Worm (Caenorhabditis elegans) whole organism, late embryonic: Measurements from ENCODE around the gene C06A6.4.
A peak's percentile ranks its signal among the peaks of the same experiment; 100 is the strongest.

Source experiments
- C38D4.7 ChIP-seq: fragments of 200-800 bp; sonication (Bioruptor generic); optimal IDR thresholded peaks from 2 replicates; lab custom pipeline; 2018; ENCODE audit warnings: mild to moderate bottlenecking, missing genetic modification characterization, moderate library complexity, missing compliant biosample characterization
- K02D7.2 ChIP-seq: sonication (generic microtip); optimal IDR thresholded peaks from 2 replicates; lab custom pipeline; 2017; ENCODE audit warnings: mild to moderate bottlenecking, missing genetic modification characterization, missing compliant biosample characterization
- K09A11.1 ChIP-seq: sonication (generic microtip); optimal IDR thresholded peaks from 2 replicates; lab custom pipeline; 2017; ENCODE audit warnings: antibody characterized with exemption, mild to moderate bottlenecking, missing genetic modification characterization, missing compliant biosample characterization; ENCODE audit not compliant: insufficient read depth
- ahr-1 ChIP-seq: sonication (generic microtip); optimal IDR thresholded peaks from 2 replicates; lab custom pipeline; 2016; ENCODE audit warnings: missing genetic modification characterization, missing compliant biosample characterization
- ceh-18 ChIP-seq: sonication (generic microtip); optimal IDR thresholded peaks from 2 replicates; lab custom pipeline; 2016; ENCODE audit warnings: missing genetic modification characterization, missing compliant biosample characterization
- ceh-2 ChIP-seq: sonication (generic microtip); optimal IDR thresholded peaks from 2 replicates; lab custom pipeline; 2016; ENCODE audit warnings: missing genotype, missing genetic modification characterization, missing compliant biosample characterization
- ceh-22 ChIP-seq: sonication (generic microtip); optimal IDR thresholded peaks from 2 replicates; lab custom pipeline; 2017; ENCODE audit warnings: missing biosample characterization, missing genetic modification characterization
- ceh-31 ChIP-seq: sonication (generic microtip); optimal IDR thresholded peaks from 2 replicates; lab custom pipeline; 2016; ENCODE audit warnings: missing genetic modification characterization, missing compliant biosample characterization
- ceh-34 ChIP-seq: sonication (generic microtip); optimal IDR thresholded peaks from 2 replicates; lab custom pipeline; 2016; ENCODE audit warnings: mild to moderate bottlenecking, missing genetic modification characterization, missing compliant biosample characterization
- dmd-4 ChIP-seq: sonication (generic microtip); optimal IDR thresholded peaks from 2 replicates; lab custom pipeline; 2016; ENCODE audit warnings: borderline replicate concordance, missing genetic modification characterization, missing compliant biosample characterization
- dve-1 ChIP-seq: sonication (generic microtip); optimal IDR thresholded peaks from 2 replicates; lab custom pipeline; 2017; ENCODE audit warnings: antibody characterized with exemption, mild to moderate bottlenecking, missing genetic modification characterization, missing compliant biosample characterization
- elt-2 ChIP-seq: sonication (generic microtip); optimal IDR thresholded peaks from 2 replicates; lab custom pipeline; 2016; ENCODE audit warnings: missing genetic modification reagents, missing genetic modification characterization, missing compliant biosample characterization
- elt-4 ChIP-seq: sonication (generic microtip); optimal IDR thresholded peaks from 2 replicates; lab custom pipeline; 2016; ENCODE audit warnings: missing genetic modification characterization, missing compliant biosample characterization
- ets-4 ChIP-seq: sonication (generic microtip); optimal IDR thresholded peaks from 2 replicates; lab custom pipeline; 2016; ENCODE audit warnings: missing genetic modification characterization, missing compliant biosample characterization
- fax-1 ChIP-seq: sonication (generic microtip); optimal IDR thresholded peaks from 2 replicates; lab custom pipeline; 2016; ENCODE audit warnings: missing genotype, missing genetic modification characterization, missing compliant biosample characterization
- fkh-6 ChIP-seq: sonication (generic microtip); optimal IDR thresholded peaks from 2 replicates; lab custom pipeline; 2016; ENCODE audit warnings: missing genetic modification characterization, missing compliant biosample characterization
- gmeb-2 ChIP-seq: sonication (generic microtip); optimal IDR thresholded peaks from 2 replicates; lab custom pipeline; 2016; ENCODE audit warnings: missing genetic modification characterization, inconsistent platforms, missing compliant biosample characterization
- hlh-15 ChIP-seq: sonication (generic microtip); optimal IDR thresholded peaks from 2 replicates; lab custom pipeline; 2016; ENCODE audit warnings: missing genetic modification characterization, missing compliant biosample characterization
- hlh-8 ChIP-seq: sonication (generic microtip); optimal IDR thresholded peaks from 2 replicates; lab custom pipeline; 2016; ENCODE audit warnings: missing genotype, missing genetic modification characterization, missing compliant biosample characterization
- lim-6 ChIP-seq: sonication (generic microtip); optimal IDR thresholded peaks from 2 replicates; lab custom pipeline; 2016; ENCODE audit warnings: missing genetic modification characterization, missing compliant biosample characterization
- mec-3 ChIP-seq: sonication (generic microtip); optimal IDR thresholded peaks from 2 replicates; lab custom pipeline; 2016; ENCODE audit warnings: borderline replicate concordance, missing genetic modification characterization, missing compliant biosample characterization
- npax-4 ChIP-seq: sonication (generic microtip); optimal IDR thresholded peaks from 2 replicates; lab custom pipeline; 2016; ENCODE audit warnings: missing genetic modification characterization, missing compliant biosample characterization
- odd-2 ChIP-seq: sonication (generic microtip); optimal IDR thresholded peaks from 2 replicates; lab custom pipeline; 2017; ENCODE audit warnings: antibody characterized with exemption, mild to moderate bottlenecking, missing genetic modification characterization, missing compliant biosample characterization
- pax-1 ChIP-seq: fragments of 150-350 bp; optimal IDR thresholded peaks from 2 replicates; lab custom pipeline; 2014; ENCODE audit warnings: missing biosample characterization, missing genetic modification characterization
- pha-2 ChIP-seq: sonication (generic microtip); optimal IDR thresholded peaks from 2 replicates; lab custom pipeline; 2017; ENCODE audit warnings: mild to moderate bottlenecking, missing genetic modification characterization, missing compliant biosample characterization
- rnt-1 ChIP-seq: sonication (generic microtip); optimal IDR thresholded peaks from 2 replicates; lab custom pipeline; 2016; ENCODE audit warnings: missing genetic modification characterization, missing compliant biosample characterization
- sox-2 ChIP-seq: fragments of 200-800 bp; sonication (Bioruptor generic); IDR thresholded peaks from 2 replicates; pipeline ENCODE4 v1.3.6; 2022; ENCODE audit warnings: missing genetic modification reagents, missing genetic modification characterization, missing compliant biosample characterization
- unc-3 ChIP-seq, 2 experiments: fragments of 200-800 bp in 1 of 2; sonication (Bioruptor generic) in 1 of 2; sonication (generic microtip) in 1 of 2; conservative IDR thresholded peaks in 1 of 2; optimal IDR thresholded peaks in 1 of 2; 2 replicates each; pipeline versions ENCODE4 v1.3.6 to Lab custom; 2016 to 2022; ENCODE audit warnings: missing compliant biosample characterization in 2 of 2, missing genetic modification characterization in 2 of 2, missing genetic modification reagents in 1 of 2
- unc-42 ChIP-seq: sonication (generic microtip); optimal IDR thresholded peaks from 2 replicates; lab custom pipeline; 2016; ENCODE audit warnings: missing genotype, missing genetic modification characterization, missing compliant biosample characterization
- ztf-16 ChIP-seq: sonication (generic microtip); optimal IDR thresholded peaks from 2 replicates; lab custom pipeline; 2017; ENCODE audit warnings: missing genetic modification characterization, missing compliant biosample characterization

Gene C06A6.4

ce11 chrIV:7829275-7829938 lies at the start of gene C06A6.4:
TSS of gene C06A6.4 (minus strand) at chrIV:7829298.
- TF ChIP-seq ceh-34 (tag; lab: Kevin White, UChicago) (no peak), elt-2 (tag; lab: Kevin White, UChicago) (peak; percentile 2), K02D7.2 (tag; lab: Kevin White, UChicago) (no peak)

- no peak for TF ChIP-seq lim-6 (tag; lab: Kevin White, UChicago)
- no peak for TF ChIP-seq ahr-1 (tag; lab: Kevin White, UChicago)
- no peak for TF ChIP-seq pax-1 (tag; lab: Kevin White, UChicago)
- no peak for TF ChIP-seq hlh-15 (tag; lab: Kevin White, UChicago)
Measured at ce11 chrIV:7877781-7878180, 48.7 kb upstream of the C06A6.4 start, which contains the start of gene kin-26. TSS of gene kin-26 (minus strand) at chrIV:7877881.

ce11 chrIV:7877255-7877654 lies 48.2 kb upstream of the C06A6.4 start:
- TF ChIP-seq gmeb-2 (tag; lab: Kevin White, UChicago) (no peak), fax-1 (tag; lab: Kevin White, UChicago) (no peak), unc-3 (GFP tag; conservative IDR thresholded peaks at IDR 0.05; lab: Robert Waterston, UW) (no peak), unc-3 (tag; optimal IDR thresholded peaks at IDR 0.05; lab: Kevin White, UChicago) (no peak), odd-2 (tag; lab: Kevin White, UChicago) (no peak), C38D4.7 (GFP tag; lab: Kevin White, UChicago) (no peak)
- TF ChIP-seq, all 69 proteins: peak for 0

ce11 chrIV:7870451-7870850 lies 41.4 kb upstream of the C06A6.4 start, which contains the start of gene T06C10.3:
TSS of gene T06C10.3 (plus strand) at chrIV:7870751.
- no peak for TF ChIP-seq elt-4 (tag; lab: Kevin White, UChicago)

- no peak for TF ChIP-seq pha-2 (tag; lab: Kevin White, UChicago)
- TF ChIP-seq mec-3 (tag; lab: Kevin White, UChicago) = no peak
- no peak for TF ChIP-seq ceh-18 (tag; lab: Kevin White, UChicago)
- TF ChIP-seq rnt-1 (tag; lab: Kevin White, UChicago) = no peak
- TF ChIP-seq ets-4 (tag; lab: Kevin White, UChicago) = no peak
- TF ChIP-seq dve-1 (tag; lab: Kevin White, UChicago) = no peak
- no peak for TF ChIP-seq fkh-6 (tag; lab: Kevin White, UChicago)
- no peak for TF ChIP-seq ahr-1 (tag; lab: Kevin White, UChicago)
- no peak for TF ChIP-seq ztf-16 (tag; lab: Kevin White, UChicago)
- no peak for TF ChIP-seq dmd-4 (tag; lab: Kevin White, UChicago)
- TF ChIP-seq ceh-22 (tag; lab: Kevin White, UChicago) = no peak
Measured at ce11 chrIV:7868607-7869006, 39.5 kb upstream of the C06A6.4 start, which contains the start of gene flp-10. TSS of gene flp-10 (plus strand) at chrIV:7868907.

- TF ChIP-seq mec-3 (tag; lab: Kevin White, UChicago) (no peak), K09A11.1 (tag; lab: Kevin White, UChicago) (no peak), ceh-18 (tag; lab: Kevin White, UChicago) (no peak), sox-2 (GFP tag; lab: Robert Waterston, UW) (no peak)
Measured at ce11 chrIV:7851291-7851690, 22.2 kb upstream of the C06A6.4 start.

- no peak for TF ChIP-seq elt-4 (tag; lab: Kevin White, UChicago)
- TF ChIP-seq ztf-16 (tag; lab: Kevin White, UChicago) = no peak
- no peak for TF ChIP-seq hlh-8 (tag; lab: Kevin White, UChicago)
- no peak for TF ChIP-seq unc-42
- TF ChIP-seq npax-4 = no peak
- TF ChIP-seq ceh-2 (tag; lab: Kevin White, UChicago) = no peak
- no peak for TF ChIP-seq ceh-31
- no peak for TF ChIP-seq ceh-22 (tag; lab: Kevin White, UChicago)
Measured at ce11 chrIV:7850329-7850728, 21.2 kb upstream of the C06A6.4 start.
